Worm (Caenorhabditis elegans): ENCODE data around the gene C49A9.4.

Gene C49A9.4

DNA sequence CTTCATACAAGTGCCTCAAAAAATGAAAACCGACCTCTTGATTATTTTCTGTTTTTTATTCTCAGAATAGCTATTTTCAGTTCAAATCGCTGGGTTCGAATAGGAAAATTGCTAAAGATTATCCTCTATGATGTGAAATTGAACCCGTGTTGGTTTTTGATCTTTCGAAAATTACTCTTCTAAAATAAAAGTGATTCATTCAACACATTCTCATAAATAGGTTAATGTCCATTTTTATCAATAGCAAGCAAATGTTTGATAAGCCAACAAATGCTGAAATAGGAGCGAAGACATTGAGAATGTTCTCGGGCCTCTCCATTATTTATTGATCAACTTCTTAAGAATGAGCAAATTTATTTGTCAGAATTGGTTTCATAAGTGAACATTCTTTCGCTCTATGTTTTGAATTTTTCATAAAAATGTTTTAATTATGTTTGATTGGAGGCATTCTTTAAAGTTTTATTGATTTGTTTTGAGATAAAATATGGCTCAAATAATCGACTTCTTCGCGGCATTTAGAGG lies 13.3 kb downstream of the C49A9.4 start, which contains the start of gene F58F9.3:
F58F9.3 (plus strand) TSS at position 472 of the 522 bp plus-strand sequence.
- no peak for TF ChIP-seq mab-9 (GFP tag; IDR thresholded peaks at IDR 0.05)
- no peak for TF ChIP-seq alr-1 (tag; optimal IDR thresholded peaks at IDR 0.05; ENCODE audit: borderline replicate concordance)
- peak; percentile 1 for TF ChIP-seq elt-2 (tag; optimal IDR thresholded peaks at IDR 0.05)

DNA sequence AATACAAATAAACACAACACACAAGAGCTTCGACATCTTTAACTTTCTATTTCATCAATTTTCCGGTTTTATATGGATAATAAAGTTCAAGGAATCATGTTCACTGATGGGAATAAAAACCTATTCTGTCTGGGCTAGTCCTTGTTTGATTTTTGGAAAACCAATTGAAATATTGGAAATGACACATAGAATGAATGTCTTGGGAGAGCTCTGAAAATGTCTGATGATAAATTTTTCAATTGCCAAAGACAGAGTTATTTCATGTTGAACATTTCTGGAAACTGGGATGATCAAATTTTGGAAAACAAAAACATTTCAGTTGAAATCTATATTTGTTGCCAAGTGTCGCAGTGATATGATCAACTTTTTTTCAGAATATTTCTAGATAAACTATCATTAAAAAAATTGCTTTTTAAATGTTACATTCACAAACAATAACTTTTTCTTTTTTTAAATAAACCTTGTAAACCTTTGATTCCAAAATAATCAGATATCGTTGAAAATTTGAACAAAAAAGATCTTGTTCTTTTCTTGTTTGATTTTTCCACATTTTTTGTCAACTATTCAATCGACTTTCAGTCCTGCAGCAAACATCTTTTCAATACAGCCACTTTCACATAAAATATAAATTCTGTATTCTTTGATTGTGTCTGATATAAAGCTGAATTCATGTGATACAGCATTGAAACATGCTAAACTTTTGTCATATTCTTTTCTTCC lies 18.2 kb downstream of the C49A9.4 start, which contains the start of the genes F58F9.6 and F58F9.8:
F58F9.6 (minus strand) TSS at position 101 of the 720 bp plus-strand sequence.
F58F9.8 (plus strand) TSS at position 670 of the 720 bp plus-strand sequence.
- no peak for TF ChIP-seq rnt-1 (tag; optimal IDR thresholded peaks at IDR 0.05)
- peak; percentile 22 for TF ChIP-seq nhr-85 (tag)
- no peak for TF ChIP-seq efl-1 (optimal IDR thresholded peaks at IDR 0.05)
- peak in 1 of 2 experiments; percentile 83 for TF ChIP-seq efl-1 (GFP tag; optimal IDR thresholded peaks at IDR 0.05 in 1 of 2)

DNA sequence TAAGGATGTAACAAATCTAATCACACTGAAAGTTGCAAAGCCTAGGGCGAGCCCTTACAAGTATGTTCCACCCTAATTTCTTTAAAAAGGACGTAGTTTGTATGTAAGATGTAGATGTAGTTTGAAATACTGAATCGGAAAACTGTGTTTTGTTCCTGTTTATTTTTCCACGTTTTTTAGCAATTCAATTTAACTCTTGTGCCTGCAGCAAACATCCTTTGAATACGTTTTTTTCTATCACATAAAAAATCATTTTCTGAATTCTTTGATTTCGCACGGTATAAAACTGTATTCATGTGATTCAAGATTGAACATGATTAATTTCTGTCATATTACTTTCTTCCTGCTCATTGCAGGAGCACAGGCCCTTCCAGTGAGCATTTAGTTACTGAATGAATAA lies 20.5 kb downstream of the C49A9.4 start, which contains the start of gene F58F9.9:
F58F9.9 (plus strand) TSS at position 301 of the 400 bp plus-strand sequence.
- TF ChIP-seq nhr-28 (tag; optimal IDR thresholded peaks at IDR 0.05): no peak
- TF ChIP-seq egl-27 (tag; optimal IDR thresholded peaks at IDR 0.05): no peak
- TF ChIP-seq pag-3 (tag; optimal IDR thresholded peaks at IDR 0.05; ENCODE audit: borderline replicate concordance, insufficient read depth): no peak
- TF ChIP-seq snpc-4 (tag; optimal IDR thresholded peaks at IDR 0.05): no peak
- TF ChIP-seq C34B4.2 (tag; optimal IDR thresholded peaks at IDR 0.05): no peak
- TF ChIP-seq lin-14 (GFP tag; optimal IDR thresholded peaks at IDR 0.05): no peak
- no peak for TF ChIP-seq hlh-17 (GFP tag; optimal IDR thresholded peaks at IDR 0.05; ENCODE audit: borderline replicate concordance)
- no peak for TF ChIP-seq elt-3 (tag; optimal IDR thresholded peaks at IDR 0.05)

DNA sequence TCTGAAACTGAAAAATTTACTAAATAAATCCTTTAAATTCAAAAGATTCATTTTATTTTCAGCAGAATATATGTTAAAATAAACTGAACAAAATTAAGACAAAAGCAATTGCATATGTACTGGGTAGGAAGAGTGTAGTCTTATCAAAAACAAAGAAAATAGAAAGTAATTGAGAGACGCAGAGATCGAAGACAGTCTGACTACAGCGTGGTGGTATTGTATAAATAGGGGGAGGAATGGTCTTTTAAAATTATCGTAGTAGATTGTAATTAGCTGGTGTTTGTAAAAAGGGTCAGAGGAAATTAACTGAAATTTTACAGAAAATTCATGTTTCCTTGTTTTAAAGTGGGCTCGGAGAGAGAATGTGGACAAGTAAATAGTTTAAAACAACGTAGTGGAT lies 29.0 kb downstream of the C49A9.4 start, which contains the start of gene acox-3:
acox-3 (minus strand) TSS at position 7 of the 400 bp plus-strand sequence.
- TF ChIP-seq isw-1 (GFP tag; IDR thresholded peaks at IDR 0.05) (no peak), nhr-76 (tag; optimal IDR thresholded peaks at IDR 0.05) (no peak), F16B12.6 (tag; optimal IDR thresholded peaks at IDR 0.05) (no peak), dpl-1 (GFP tag; optimal IDR thresholded peaks at IDR 0.05) (peak in 1 of 3 experiments; percentile 5), zip-4 (GFP tag; optimal IDR thresholded peaks at IDR 0.05) (no peak), xbp-1 (tag; optimal IDR thresholded peaks at IDR 0.05) (no peak), alr-1 (tag; optimal IDR thresholded peaks at IDR 0.05; ENCODE audit: borderline replicate concordance) (no peak), lin-13 (GFP tag; optimal IDR thresholded peaks at IDR 0.05) (no peak), sptf-1 (tag; optimal IDR thresholded peaks at IDR 0.05) (no peak), elt-2 (tag; optimal IDR thresholded peaks at IDR 0.05) (peak; percentile 54), ceh-90 (tag; optimal IDR thresholded peaks at IDR 0.05) (no peak), unc-62 (GFP tag; optimal IDR thresholded peaks at IDR 0.05) (no peak), fkh-4 (tag; optimal IDR thresholded peaks at IDR 0.05; ENCODE audit: borderline replicate concordance) (no peak), lin-14 (GFP tag; optimal IDR thresholded peaks at IDR 0.05) (no peak), fkh-10 (GFP tag; optimal IDR thresholded peaks at IDR 0.05) (no peak), nhr-71 (tag; optimal IDR thresholded peaks at IDR 0.05) (peak; percentile 33), blmp-1 (tag; optimal IDR thresholded peaks at IDR 0.05) (peak; percentile 43), nhr-20 (tag; optimal IDR thresholded peaks at IDR 0.05) (peak; percentile 92), nhr-85 (tag) (peak; percentile 27), sup-37 (GFP tag; optimal IDR thresholded peaks at IDR 0.05) (no peak), nhr-19 (GFP tag; conservative IDR thresholded peaks at IDR 0.05) (no peak), nhr-90 (tag; optimal IDR thresholded peaks at IDR 0.05; ENCODE audit: poor library complexity) (no peak), lsy-2 (tag; optimal IDR thresholded peaks at IDR 0.05) (peak in 1 of 2 experiments; percentile 7), ztf-4 (tag; optimal IDR thresholded peaks at IDR 0.05) (no peak), nhr-28 (tag; optimal IDR thresholded peaks at IDR 0.05) (no peak), nhr-12 (tag; optimal IDR thresholded peaks at IDR 0.05) (no peak), unc-30 (tag; optimal IDR thresholded peaks at IDR 0.05) (no peak), elt-3 (tag; optimal IDR thresholded peaks at IDR 0.05) (peak in 2 of 6 experiments; percentile 54 to 55), ama-1 (optimal IDR thresholded peaks at IDR 0.05) (no peak), rnt-1 (tag; optimal IDR thresholded peaks at IDR 0.05) (no peak), tbx-2 (tag; optimal IDR thresholded peaks at IDR 0.05) (no peak), nhr-77 (tag; optimal IDR thresholded peaks at IDR 0.05) (no peak), mef-2 (tag; optimal IDR thresholded peaks at IDR 0.05) (no peak), pax-3 (tag; optimal IDR thresholded peaks at IDR 0.05) (no peak), lin-35 (GFP tag; optimal IDR thresholded peaks at IDR 0.05) (peak in 1 of 2 experiments; percentile 52), mab-9 (GFP tag; IDR thresholded peaks at IDR 0.05) (no peak)

Measured in whole organism, L1 larva.